Worm (Caenorhabditis elegans) whole organism, late embryonic: ENCODE results near the gene T13F3.6.

Experiments
- C08G9.2 ChIP-seq: sonication (generic microtip); optimal IDR thresholded peaks from 2 replicates; lab custom pipeline; 2016; ENCODE audit warnings: mild to moderate bottlenecking, missing genetic modification characterization, moderate library complexity, missing compliant biosample characterization
- C38D4.7 ChIP-seq: fragments of 200-800 bp; sonication (Bioruptor generic); optimal IDR thresholded peaks from 2 replicates; lab custom pipeline; 2018; ENCODE audit warnings: mild to moderate bottlenecking, missing genetic modification characterization, moderate library complexity, missing compliant biosample characterization
- F13H6.1 ChIP-seq: sonication (generic microtip); optimal IDR thresholded peaks from 2 replicates; lab custom pipeline; 2016; ENCODE audit warnings: missing genetic modification characterization, missing compliant biosample characterization
- K02D7.2 ChIP-seq: sonication (generic microtip); optimal IDR thresholded peaks from 2 replicates; lab custom pipeline; 2017; ENCODE audit warnings: mild to moderate bottlenecking, missing genetic modification characterization, missing compliant biosample characterization
- ama-1 ChIP-seq: fragments of 150-350 bp; optimal IDR thresholded peaks from 2 replicates; lab custom pipeline; 2014
- ceh-18 ChIP-seq: sonication (generic microtip); optimal IDR thresholded peaks from 2 replicates; lab custom pipeline; 2016; ENCODE audit warnings: missing genetic modification characterization, missing compliant biosample characterization
- ceh-2 ChIP-seq: sonication (generic microtip); optimal IDR thresholded peaks from 2 replicates; lab custom pipeline; 2016; ENCODE audit warnings: missing genotype, missing genetic modification characterization, missing compliant biosample characterization
- ceh-34 ChIP-seq: sonication (generic microtip); optimal IDR thresholded peaks from 2 replicates; lab custom pipeline; 2016; ENCODE audit warnings: mild to moderate bottlenecking, missing genetic modification characterization, missing compliant biosample characterization
- ceh-45 ChIP-seq: fragments of 200-800 bp; sonication (Bioruptor generic); IDR thresholded peaks from 2 replicates; pipeline ENCODE4 v1.3.6; 2022; ENCODE audit warnings: missing genetic modification reagents, missing genetic modification characterization, missing compliant biosample characterization
- ceh-9 ChIP-seq: sonication (generic microtip); optimal IDR thresholded peaks from 2 replicates; lab custom pipeline; 2016; ENCODE audit warnings: mild to moderate bottlenecking, missing genetic modification characterization, inconsistent platforms, missing compliant biosample characterization
- dve-1 ChIP-seq: sonication (generic microtip); optimal IDR thresholded peaks from 2 replicates; lab custom pipeline; 2017; ENCODE audit warnings: antibody characterized with exemption, mild to moderate bottlenecking, missing genetic modification characterization, missing compliant biosample characterization
- elt-2 ChIP-seq: sonication (generic microtip); optimal IDR thresholded peaks from 2 replicates; lab custom pipeline; 2016; ENCODE audit warnings: missing genetic modification reagents, missing genetic modification characterization, missing compliant biosample characterization
- hlh-13 ChIP-seq: fragments of 200-800 bp; sonication (Bioruptor generic); optimal IDR thresholded peaks from 2 replicates; lab custom pipeline; 2018; ENCODE audit warnings: mild to moderate bottlenecking, missing genetic modification characterization, missing compliant biosample characterization
- lin-11 ChIP-seq: fragments of 200-800 bp; sonication (Bioruptor generic); optimal IDR thresholded peaks from 2 replicates; lab custom pipeline; 2018; ENCODE audit warnings: mild to moderate bottlenecking, missing genetic modification characterization, missing compliant biosample characterization
- nhr-11 ChIP-seq: fragments of 150-350 bp; optimal IDR thresholded peaks from 2 replicates; lab custom pipeline; 2014; ENCODE audit warnings: missing biosample characterization, missing genetic modification characterization
- nhr-232 ChIP-seq: sonication (generic microtip); optimal IDR thresholded peaks from 2 replicates; lab custom pipeline; 2016; ENCODE audit warnings: missing genetic modification characterization, missing compliant biosample characterization
- odd-2 ChIP-seq: sonication (generic microtip); optimal IDR thresholded peaks from 2 replicates; lab custom pipeline; 2017; ENCODE audit warnings: antibody characterized with exemption, mild to moderate bottlenecking, missing genetic modification characterization, missing compliant biosample characterization
- pat-9 ChIP-seq: fragments of 200-800 bp; sonication (Bioruptor generic); optimal IDR thresholded peaks from 2 replicates; lab custom pipeline; 2018; ENCODE audit warnings: mild to moderate bottlenecking, missing genetic modification characterization, moderate library complexity, missing compliant biosample characterization
- pax-1 ChIP-seq: fragments of 150-350 bp; optimal IDR thresholded peaks from 2 replicates; lab custom pipeline; 2014; ENCODE audit warnings: missing biosample characterization, missing genetic modification characterization
- rnt-1 ChIP-seq: sonication (generic microtip); optimal IDR thresholded peaks from 2 replicates; lab custom pipeline; 2016; ENCODE audit warnings: missing genetic modification characterization, missing compliant biosample characterization
- tbx-7 ChIP-seq: sonication (generic microtip); optimal IDR thresholded peaks from 2 replicates; lab custom pipeline; 2016; ENCODE audit warnings: missing genotype, missing genetic modification characterization, missing compliant biosample characterization
- ttx-3 ChIP-seq: sonication (generic microtip); optimal IDR thresholded peaks from 2 replicates; lab custom pipeline; 2016; ENCODE audit warnings: missing genetic modification reagents, missing genetic modification characterization, missing compliant biosample characterization

Gene T13F3.6

ce11 chrV:16225524-16226116 lies 45.4 kb downstream of the T13F3.6 start:
- no peak for TF ChIP-seq pax-1 (tag; lab: Kevin White, UChicago)
- TF ChIP-seq F13H6.1 (tag; lab: Kevin White, UChicago) = no peak
- no peak for TF ChIP-seq dve-1 (tag; lab: Kevin White, UChicago)
- TF ChIP-seq elt-2 (tag; lab: Kevin White, UChicago) = no peak
- no peak for TF ChIP-seq ama-1
- no peak for TF ChIP-seq tbx-7
- TF ChIP-seq lin-11 (tag; lab: Kevin White, UChicago) = no peak

ce11 chrV:16224027-16224426 lies 47.0 kb downstream of the T13F3.6 start, which contains the start of gene stdh-2:
TSS of gene stdh-2 (plus strand) at chrV:16224327.
- TF ChIP-seq ceh-9 (tag; lab: Kevin White, UChicago) (no peak), ceh-34 (tag; lab: Kevin White, UChicago) (no peak), ceh-2 (tag; lab: Kevin White, UChicago) (no peak), ceh-45 (GFP tag; lab: Robert Waterston, UW) (no peak), rnt-1 (tag; lab: Kevin White, UChicago) (no peak), ceh-18 (tag; lab: Kevin White, UChicago) (no peak), hlh-13 (GFP tag; lab: Kevin White, UChicago) (no peak), K02D7.2 (tag; lab: Kevin White, UChicago) (no peak), pat-9 (tag; lab: Kevin White, UChicago) (no peak), nhr-232 (tag; lab: Kevin White, UChicago) (no peak), ttx-3 (no peak), C08G9.2 (no peak), C38D4.7 (GFP tag; lab: Kevin White, UChicago) (no peak), nhr-11 (tag; lab: Kevin White, UChicago) (no peak), elt-2 (tag; lab: Kevin White, UChicago) (no peak), odd-2 (tag; lab: Kevin White, UChicago) (no peak)
